In the genomic region with DNA sequence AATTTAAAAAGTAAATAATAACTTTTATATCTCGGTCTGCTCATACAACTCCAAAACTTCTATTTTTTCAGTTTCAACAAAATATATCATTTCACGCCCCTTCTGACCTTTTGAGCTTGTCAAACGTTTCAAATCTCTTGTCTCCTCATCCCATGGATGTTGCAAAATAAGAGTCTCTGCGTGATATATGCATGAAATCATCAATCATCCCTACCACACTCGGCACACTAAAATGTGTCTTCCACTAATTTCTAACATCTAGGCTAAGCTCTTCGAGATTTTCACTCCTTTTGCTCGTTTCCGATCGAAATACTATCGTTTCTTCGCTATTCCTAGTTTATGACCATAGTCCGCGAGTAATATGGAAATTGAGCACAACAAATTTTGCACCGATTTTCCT, we compare ENCODE assay signal across 2 worm cellular contexts.
TF ChIP-seq lines count a peak whose summit lies in the region.

No protein-coding gene starts in this region.

TF ChIP-seq in whole organism, L2 larva, 48 proteins besides CTCF, POLR2A, EP300 and RAD21:
- TF ChIP-seq egl-27 (tag; optimal IDR thresholded peaks at IDR 0.05; lab: Kevin White, UChicago) (no peak), ama-1 (optimal IDR thresholded peaks at IDR 0.05; lab: Kevin White, UChicago) (no peak), F13H6.1 (tag; optimal IDR thresholded peaks at IDR 0.05; lab: Kevin White, UChicago) (no peak), nhr-11 (tag; optimal IDR thresholded peaks at IDR 0.05; lab: Kevin White, UChicago) (no peak), skn-1 (tag; optimal IDR thresholded peaks at IDR 0.05; lab: Kevin White, UChicago) (no peak), Y55F3AM.14 (GFP tag; optimal IDR thresholded peaks at IDR 0.05; lab: Kevin White, UChicago) (no peak), unc-55 (GFP tag; optimal IDR thresholded peaks at IDR 0.05; lab: Kevin White, UChicago) (peak; percentile 13), nhr-10 (tag; optimal IDR thresholded peaks at IDR 0.05; lab: Kevin White, UChicago) (no peak), ZK546.5 (tag; optimal IDR thresholded peaks at IDR 0.05; lab: Kevin White, UChicago) (no peak), aly-2 (tag; optimal IDR thresholded peaks at IDR 0.05; lab: Kevin White, UChicago) (no peak), mab-5 (tag; optimal IDR thresholded peaks at IDR 0.05; lab: Kevin White, UChicago) (peak; percentile 57), nhr-237 (tag; optimal IDR thresholded peaks at IDR 0.05; lab: Kevin White, UChicago) (no peak), mdl-1 (tag; optimal IDR thresholded peaks at IDR 0.05; lab: Kevin White, UChicago) (no peak), nhr-25 (tag; optimal IDR thresholded peaks at IDR 0.05; lab: Kevin White, UChicago) (no peak), mbf-1 (tag; optimal IDR thresholded peaks at IDR 0.05; lab: Kevin White, UChicago) (no peak), ceh-16 (tag; optimal IDR thresholded peaks at IDR 0.05; lab: Kevin White, UChicago) (no peak), fos-1 (tag; optimal IDR thresholded peaks at IDR 0.05; lab: Kevin White, UChicago) (no peak)

TF ChIP-seq in whole organism, L3 larva, 47 proteins besides CTCF, POLR2A, EP300 and RAD21:
- TF ChIP-seq egl-27 (tag; optimal IDR thresholded peaks at IDR 0.05; lab: Kevin White, UChicago) = no peak
- peak; percentile 34 for TF ChIP-seq lin-39 (tag; optimal IDR thresholded peaks at IDR 0.05; lab: Kevin White, UChicago)
TF ChIP-seq in whole organism, L3 larva: peak in this region for 1.

Comparison
In these comparisons a context has a peak if more than half of its experiments do, and no peak if none do; other contexts are left out.
1. Of the 25 proteins assayed by ChIP-seq in both whole organism, L2 larva and whole organism, L3 larva: peak only in whole organism, L2 larva: none; only in whole organism, L3 larva: lin-39; in both: none; in neither: 24.